Fruit fly (Drosophila melanogaster): ENCODE data around the gene PCNA2.

PCNA2 gene

DNA sequence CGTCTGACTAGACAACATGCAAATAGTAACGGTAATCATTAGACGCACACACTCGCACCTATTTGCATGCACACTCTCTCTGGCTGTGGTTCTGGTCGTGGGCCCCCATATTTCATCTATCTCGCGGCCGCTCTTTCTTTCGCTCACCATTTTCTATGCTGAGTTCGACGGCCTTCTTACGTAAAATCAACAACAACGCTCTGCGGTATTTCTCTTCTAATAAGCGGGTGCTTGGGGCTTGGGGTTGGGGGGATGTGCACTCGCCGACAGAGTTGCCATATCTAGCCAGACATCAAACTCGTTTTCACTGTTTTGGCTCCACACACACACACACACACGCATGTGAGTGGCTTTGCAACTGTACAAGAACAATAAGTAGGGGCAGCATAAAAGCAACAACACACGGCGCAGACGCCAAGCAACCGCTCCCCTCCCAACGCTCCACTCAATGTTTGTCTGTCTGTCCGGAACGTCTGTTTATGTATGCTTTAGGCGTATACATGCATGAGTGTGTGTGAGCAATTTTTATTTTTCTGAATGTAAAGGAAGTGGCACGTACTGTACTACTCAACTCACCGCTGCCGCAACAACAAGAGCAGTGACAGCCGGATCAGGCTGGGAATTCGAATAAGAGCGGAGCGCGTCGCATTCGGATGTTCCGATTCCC is 8.7 kb downstream of the PCNA2 start:
- TF ChIP-seq Myc (optimal IDR thresholded peaks at IDR 0.05): no peak
- no peak for TF ChIP-seq CrebA (GFP tag; optimal IDR thresholded peaks at IDR 0.05; ENCODE audit: borderline replicate concordance)
- TF ChIP-seq dl (GFP tag; optimal IDR thresholded peaks at IDR 0.05; ENCODE audit: insufficient read depth in 1 of 2, partially characterized antibody in 2 of 2): peak in 1 of 2 experiments; percentile 36
- no peak for TF ChIP-seq pan (optimal IDR thresholded peaks at IDR 0.05)
- peak; percentile 81 for TF ChIP-seq Hr83 (GFP tag; optimal IDR thresholded peaks at IDR 0.05; ENCODE audit: poor library complexity, severe bottlenecking)
- TF ChIP-seq CG32264 (GFP tag; optimal IDR thresholded peaks at IDR 0.05): no peak
- peak; percentile 33 for TF ChIP-seq Dif (GFP tag; optimal IDR thresholded peaks at IDR 0.05; ENCODE audit: partially characterized antibody)

DNA sequence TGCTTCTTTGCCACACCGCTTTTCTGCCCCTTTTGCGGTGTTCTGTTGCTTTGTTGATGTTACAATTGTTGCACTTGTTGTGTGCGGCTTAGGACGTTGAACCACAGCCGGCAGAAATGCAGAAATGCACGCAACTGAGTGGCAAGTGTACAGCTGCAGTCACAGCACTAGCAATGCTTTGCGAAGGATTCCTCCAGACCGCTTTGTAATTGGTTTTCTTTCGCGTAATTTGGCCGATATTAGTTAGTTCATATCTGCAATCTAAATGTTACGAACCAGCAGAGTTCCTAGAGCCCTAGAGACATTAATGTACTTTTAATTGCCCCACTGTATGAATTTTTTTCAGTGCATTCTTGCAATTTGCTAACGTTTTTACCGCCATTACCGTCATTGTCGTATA is 9.4 kb downstream of the PCNA2 start:
- TF ChIP-seq foxo (GFP tag; optimal IDR thresholded peaks at IDR 0.05): peak in 1 of 2 experiments; percentile 54
- no peak for TF ChIP-seq Myc (optimal IDR thresholded peaks at IDR 0.05)
- peak; percentile 51 for TF ChIP-seq h (GFP tag; optimal IDR thresholded peaks at IDR 0.05)
- peak; percentile 14 for TF ChIP-seq woc (GFP tag; optimal IDR thresholded peaks at IDR 0.05)
- peak; percentile 27 for TF ChIP-seq Sp1 (GFP tag; optimal IDR thresholded peaks at IDR 0.05)
- peak; percentile 51 for TF ChIP-seq fru (GFP tag; optimal IDR thresholded peaks at IDR 0.05)
- TF ChIP-seq dsf (GFP tag; optimal IDR thresholded peaks at IDR 0.05; ENCODE audit: borderline replicate concordance): no peak
- TF ChIP-seq Hr83 (GFP tag; optimal IDR thresholded peaks at IDR 0.05; ENCODE audit: poor library complexity, severe bottlenecking): no peak
- peak; percentile 1 for TF ChIP-seq ey (GFP tag; optimal IDR thresholded peaks at IDR 0.05)
- TF ChIP-seq HLH106 (tag; optimal IDR thresholded peaks at IDR 0.05): peak; percentile 33

DNA sequence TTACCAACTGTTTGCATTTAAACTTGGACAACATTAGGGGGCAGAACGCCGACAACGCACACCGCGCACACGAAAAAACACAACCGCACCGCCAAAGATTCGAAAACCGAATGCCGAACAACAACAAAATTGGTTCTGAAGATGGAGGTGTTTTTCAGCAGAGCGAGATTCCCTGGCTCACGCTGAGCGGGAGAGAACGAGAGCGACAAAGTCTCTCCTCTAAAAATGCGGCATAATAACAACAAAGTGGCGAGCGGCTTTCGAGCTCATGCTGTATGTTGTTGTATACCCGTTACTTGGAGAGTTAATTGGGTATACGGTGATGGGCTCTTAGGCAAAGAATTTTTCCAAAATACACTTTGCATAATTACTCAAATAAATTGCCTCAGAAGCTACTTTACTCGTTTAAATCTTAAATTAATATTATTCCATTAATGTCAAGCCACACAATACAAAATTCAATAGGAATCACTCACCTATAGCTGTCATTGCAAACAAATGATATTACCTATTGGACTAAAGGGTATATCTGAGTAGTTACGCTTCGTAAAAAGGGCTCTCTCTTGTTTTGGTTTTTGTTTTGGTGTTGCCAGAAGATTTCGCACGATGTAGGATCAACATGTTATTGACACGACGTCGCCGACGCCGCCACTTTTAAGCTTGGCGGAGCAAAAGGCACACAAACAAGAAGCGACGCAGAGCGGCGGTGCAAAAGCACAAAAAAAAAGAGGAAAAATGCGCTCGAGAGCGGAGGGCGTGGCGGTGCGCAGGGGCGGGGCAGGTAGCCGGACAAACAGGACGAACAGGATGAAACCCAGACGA is 11.1 kb downstream of the PCNA2 start:
- TF ChIP-seq foxo (GFP tag; optimal IDR thresholded peaks at IDR 0.05): peak; percentile 29 to 94
- TF ChIP-seq Abd-B (GFP tag; optimal IDR thresholded peaks at IDR 0.05): no peak
- TF ChIP-seq dmrt93B (GFP tag; optimal IDR thresholded peaks at IDR 0.05): peak; percentile 89
- peak; percentile 42 for TF ChIP-seq Jra (GFP tag; optimal IDR thresholded peaks at IDR 0.05)
- peak; percentile 93 for TF ChIP-seq Dif (GFP tag; optimal IDR thresholded peaks at IDR 0.05; ENCODE audit: partially characterized antibody)
- TF ChIP-seq h (GFP tag; optimal IDR thresholded peaks at IDR 0.05): peak; percentile 94
- TF ChIP-seq N (GFP tag; optimal IDR thresholded peaks at IDR 0.05): no peak
- TF ChIP-seq GATAd (GFP tag; optimal IDR thresholded peaks at IDR 0.05): no peak
- peak; percentile 92 for TF ChIP-seq psq (GFP tag; optimal IDR thresholded peaks at IDR 0.05)
- TF ChIP-seq brk (GFP tag; optimal IDR thresholded peaks at IDR 0.05): peak; percentile 68
- TF ChIP-seq rgr (GFP tag; optimal IDR thresholded peaks at IDR 0.05): peak; percentile 91
- TF ChIP-seq CrebA (GFP tag; optimal IDR thresholded peaks at IDR 0.05; ENCODE audit: borderline replicate concordance): no peak
- peak; percentile 68 to 79 for TF ChIP-seq dl (GFP tag; optimal IDR thresholded peaks at IDR 0.05; ENCODE audit: insufficient read depth in 1 of 2, partially characterized antibody in 2 of 2)
- peak; percentile 96 for TF ChIP-seq jim (GFP tag; optimal IDR thresholded peaks at IDR 0.05)
- TF ChIP-seq Hr78 (GFP tag; optimal IDR thresholded peaks at IDR 0.05): no peak
- TF ChIP-seq Sp1 (GFP tag; optimal IDR thresholded peaks at IDR 0.05): peak; percentile 94
- peak; percentile 92 for TF ChIP-seq br (GFP tag; optimal IDR thresholded peaks at IDR 0.05)
- peak; percentile 84 for TF ChIP-seq CG9705 (GFP tag; optimal IDR thresholded peaks at IDR 0.05)
- peak; percentile 83 for TF ChIP-seq sv (GFP tag; optimal IDR thresholded peaks at IDR 0.05)
- peak; percentile 3 for TF ChIP-seq dsf (GFP tag; optimal IDR thresholded peaks at IDR 0.05; ENCODE audit: borderline replicate concordance)
- peak; percentile 86 for TF ChIP-seq Rel (GFP tag; optimal IDR thresholded peaks at IDR 0.05)
- peak; percentile 61 for TF ChIP-seq Rel (tag; optimal IDR thresholded peaks at IDR 0.05)
- TF ChIP-seq Dfd (GFP tag; optimal IDR thresholded peaks at IDR 0.05): no peak
- no peak for TF ChIP-seq lola (GFP tag; optimal IDR thresholded peaks at IDR 0.05)
- no peak for TF ChIP-seq Myc (optimal IDR thresholded peaks at IDR 0.05)
- peak; percentile 82 for TF ChIP-seq sage (GFP tag; optimal IDR thresholded peaks at IDR 0.05)
- TF ChIP-seq woc (GFP tag; optimal IDR thresholded peaks at IDR 0.05): peak; percentile 99
- peak; percentile 94 for TF ChIP-seq HLH106 (tag; optimal IDR thresholded peaks at IDR 0.05)
- TF ChIP-seq pan (optimal IDR thresholded peaks at IDR 0.05): peak; percentile 74
- peak; percentile 94 for TF ChIP-seq OdsH (GFP tag; optimal IDR thresholded peaks at IDR 0.05)
- TF ChIP-seq tai (GFP tag; optimal IDR thresholded peaks at IDR 0.05): no peak
- peak; percentile 83 for TF ChIP-seq CG32264 (GFP tag; optimal IDR thresholded peaks at IDR 0.05)
- TF ChIP-seq Vsx2 (GFP tag; optimal IDR thresholded peaks at IDR 0.05; ENCODE audit: partially characterized antibody): peak; percentile 4
- no peak for TF ChIP-seq usp (GFP tag; optimal IDR thresholded peaks at IDR 0.05)
- TF ChIP-seq fru (GFP tag; optimal IDR thresholded peaks at IDR 0.05): peak; percentile 96
- TF ChIP-seq Hnf4 (GFP tag; optimal IDR thresholded peaks at IDR 0.05): peak; percentile 84
- peak; percentile 94 for TF ChIP-seq ey (GFP tag; optimal IDR thresholded peaks at IDR 0.05)
- peak; percentile 25 for TF ChIP-seq Mio (GFP tag; optimal IDR thresholded peaks at IDR 0.05)
- TF ChIP-seq Hr83 (GFP tag; optimal IDR thresholded peaks at IDR 0.05; ENCODE audit: poor library complexity, severe bottlenecking): peak; percentile 53

Data from whole organism, wandering third instar larva.